Worm (Caenorhabditis elegans): ENCODE data around the gene W02B12.13.

The W02B12.13 gene

DNA sequence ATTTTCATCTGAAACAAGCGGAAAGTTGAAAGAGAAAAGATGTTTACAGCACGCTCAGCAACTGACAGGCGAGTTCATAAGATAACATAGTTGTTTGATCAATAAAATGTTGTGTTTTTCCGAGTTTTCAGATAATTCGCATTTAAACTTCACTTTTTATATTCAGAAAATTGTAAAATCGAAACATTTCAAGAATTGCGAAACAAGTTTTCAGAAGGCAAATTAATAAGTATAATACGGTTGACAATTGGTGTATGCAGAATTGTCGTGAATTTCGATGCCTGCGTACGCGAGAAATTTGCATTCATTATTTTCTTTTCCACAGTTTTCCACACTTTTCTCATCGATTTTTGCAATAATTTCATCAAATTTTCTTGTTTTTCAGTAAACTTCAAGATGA, 50.2 kb downstream of the W02B12.13 start, which contains the start of the genes ooc-3 and B0334.4:
Gene ooc-3, minus strand, starts transcription at position 15 of the 400 bp plus-strand sequence.
Gene B0334.4, plus strand, starts transcription at position 386 of the 400 bp plus-strand sequence.
- TF ChIP-seq F49E8.2 (tag; optimal IDR thresholded peaks at IDR 0.05; ENCODE audit: insufficient read depth): no peak
- TF ChIP-seq cebp-1 (GFP tag; IDR thresholded peaks at IDR 0.05): peak; percentile 53; the same call in 1 of the 2 replicates
- peak; percentile 91 for TF ChIP-seq cebp-1 (tag; optimal IDR thresholded peaks at IDR 0.05)
- TF ChIP-seq ceh-79 (tag; optimal IDR thresholded peaks at IDR 0.05): no peak
- no peak for TF ChIP-seq snpc-3.4 (tag; optimal IDR thresholded peaks at IDR 0.05)
- no peak for TF ChIP-seq ztf-25 (GFP tag; IDR thresholded peaks at IDR 0.05)
- TF ChIP-seq snpc-1.1 (tag; optimal IDR thresholded peaks at IDR 0.05; ENCODE audit: insufficient read depth): no peak
- TF ChIP-seq T07F8.4 (tag; optimal IDR thresholded peaks at IDR 0.05): no peak
- no peak for TF ChIP-seq dox-1 (GFP tag; IDR thresholded peaks at IDR 0.05)

DNA sequence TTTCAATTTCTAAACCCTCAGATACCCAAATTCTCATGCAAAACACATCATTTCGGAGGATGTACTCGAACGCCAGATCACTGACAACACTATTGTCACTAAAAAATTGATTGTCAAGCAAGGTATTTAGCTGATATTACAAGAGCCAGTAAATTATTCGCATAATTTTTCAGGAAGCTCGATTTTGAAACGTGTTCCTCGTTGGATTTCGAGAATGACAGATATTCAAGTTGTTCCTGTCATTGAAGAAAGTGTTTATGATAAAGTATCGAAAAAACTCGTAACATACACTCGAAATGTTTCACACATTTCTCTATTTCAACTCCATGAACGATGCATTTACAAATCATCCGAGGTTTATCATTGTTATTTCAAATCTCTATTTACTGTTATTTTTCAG, 50.7 kb downstream of the W02B12.13 start:
- TF ChIP-seq ztf-18 (tag; optimal IDR thresholded peaks at IDR 0.05): no peak
- TF ChIP-seq chd-7 (tag; optimal IDR thresholded peaks at IDR 0.05): no peak
- no peak for TF ChIP-seq repo-1 (tag; optimal IDR thresholded peaks at IDR 0.05)
- no peak for TF ChIP-seq Y53F4B.3 (GFP tag; IDR thresholded peaks at IDR 0.05)
- TF ChIP-seq mel-28 (tag; optimal IDR thresholded peaks at IDR 0.05; ENCODE audit: borderline replicate concordance): no peak
- no peak for TF ChIP-seq hlh-12 (tag; optimal IDR thresholded peaks at IDR 0.05)
- no peak for TF ChIP-seq ceh-79 (tag; optimal IDR thresholded peaks at IDR 0.05)
- no peak for TF ChIP-seq attf-3 (GFP tag; conservative IDR thresholded peaks at IDR 0.05)
- TF ChIP-seq mcd-1 (GFP tag; IDR thresholded peaks at IDR 0.05): no peak
- no peak for TF ChIP-seq atf-7 (tag; optimal IDR thresholded peaks at IDR 0.05)
- no peak for TF ChIP-seq zfh-2 (GFP tag; conservative IDR thresholded peaks at IDR 0.05)
- TF ChIP-seq hsf-1 (GFP tag; IDR thresholded peaks at IDR 0.05): no peak

DNA sequence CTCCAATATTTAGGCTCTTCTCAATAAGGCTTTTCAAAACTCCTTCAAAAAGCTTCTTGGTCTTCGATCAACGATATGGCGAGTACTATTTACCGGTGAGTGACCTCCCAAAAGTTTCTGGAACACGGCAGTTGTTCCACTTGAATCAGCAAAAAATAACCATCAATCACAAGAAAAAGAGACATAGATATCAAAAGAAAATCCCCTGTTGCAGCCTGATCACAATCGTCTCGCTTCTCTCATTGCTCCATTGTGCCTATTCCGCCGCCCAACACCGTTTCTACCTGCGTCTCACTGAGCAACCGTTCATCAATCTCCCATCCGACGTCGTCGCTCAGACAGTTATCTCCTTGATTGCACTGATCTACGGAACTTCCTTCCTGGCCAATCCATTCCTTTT, 51.7 kb downstream of the W02B12.13 start, which contains the start of gene emc-5:
Gene emc-5, plus strand, starts transcription at position 14 of the 400 bp plus-strand sequence.
- TF ChIP-seq Y95B8A.8 (GFP tag; IDR thresholded peaks at IDR 0.05) (no peak), nfya-2 (GFP tag; IDR thresholded peaks at IDR 0.05) (no peak), hmg-1.2 (GFP tag; IDR thresholded peaks at IDR 0.05) (peak; percentile 22; the same call in 1 of the 2 replicates), F23B12.7 (tag; optimal IDR thresholded peaks at IDR 0.05; ENCODE audit: insufficient read depth) (no peak), somi-1 (GFP tag; optimal IDR thresholded peaks at IDR 0.05) (peak; percentile 10), F33H1.4 (GFP tag; IDR thresholded peaks at IDR 0.05) (no peak), egl-44 (GFP tag; IDR thresholded peaks at IDR 0.05) (no peak), repo-1 (tag; optimal IDR thresholded peaks at IDR 0.05) (peak; percentile 9), madf-6 (GFP tag; IDR thresholded peaks at IDR 0.05) (peak; percentile 36; the same call in 1 of the 2 replicates), dox-1 (GFP tag; IDR thresholded peaks at IDR 0.05) (0 out of 2 replicates have a peak, but pooled peaks have one; percentile 5), B0261.1 (tag; optimal IDR thresholded peaks at IDR 0.05) (no peak), T07F8.4 (tag; optimal IDR thresholded peaks at IDR 0.05) (no peak), F57C9.4 (tag; optimal IDR thresholded peaks at IDR 0.05) (no peak), madf-8 (GFP tag; conservative IDR thresholded peaks at IDR 0.05) (no peak)

DNA sequence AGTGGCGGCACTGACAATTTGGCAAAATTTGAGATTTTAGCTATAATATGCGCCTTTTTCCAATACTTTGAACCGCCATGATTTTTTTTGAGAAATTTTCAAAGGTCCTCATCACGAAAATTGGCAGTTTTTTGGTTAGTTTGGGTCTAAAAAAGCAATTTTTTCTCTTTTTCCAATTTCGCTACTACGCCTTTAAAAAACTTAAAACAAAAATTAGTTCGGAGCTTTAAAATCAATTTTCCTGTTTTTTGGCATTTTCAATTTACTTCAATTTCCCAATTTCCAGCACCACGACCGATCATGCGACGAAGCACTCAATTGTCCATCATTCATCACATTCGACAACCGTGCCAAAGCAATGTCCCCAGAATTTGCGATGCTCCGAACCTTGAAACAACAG, 52.3 kb downstream of the W02B12.13 start, which contains the start of gene B0334.5:
Gene B0334.5, plus strand, starts transcription at position 301 of the 400 bp plus-strand sequence.
- no peak for TF ChIP-seq F49E8.2 (tag; optimal IDR thresholded peaks at IDR 0.05; ENCODE audit: insufficient read depth)
- no peak for TF ChIP-seq attf-5 (GFP tag; optimal IDR thresholded peaks at IDR 0.05)
- no peak for TF ChIP-seq snpc-1.3 (tag; optimal IDR thresholded peaks at IDR 0.05; ENCODE audit: insufficient read depth)
- TF ChIP-seq F39B2.1 (GFP tag; IDR thresholded peaks at IDR 0.05): no peak
- TF ChIP-seq ZK185.1 (tag; optimal IDR thresholded peaks at IDR 0.05; ENCODE audit: poor library complexity, severe bottlenecking): no peak
- no peak for TF ChIP-seq unc-62 (GFP tag; optimal IDR thresholded peaks at IDR 0.05)
- no peak for TF ChIP-seq egl-18 (GFP tag; IDR thresholded peaks at IDR 0.05)
- no peak for TF ChIP-seq hmg-20 (GFP tag; IDR thresholded peaks at IDR 0.05)
- TF ChIP-seq rpc-1 (optimal IDR thresholded peaks at IDR 0.05): no peak
- TF ChIP-seq rpc-1 (tag; optimal IDR thresholded peaks at IDR 0.05): no peak
- TF ChIP-seq ceh-79 (tag; optimal IDR thresholded peaks at IDR 0.05): no peak
- TF ChIP-seq nhr-27 (tag; optimal IDR thresholded peaks at IDR 0.05): no peak

All from whole organism, young adult.